Worm (Caenorhabditis elegans) whole organism, L4 larva: Measurements from ENCODE around the gene F58A4.2.
A peak's percentile ranks its signal among the peaks of the same experiment; 100 is the strongest.

Experiments used
- T20F7.1 ChIP-seq: fragments of 200-800 bp; sonication (Bioruptor generic); optimal IDR thresholded peaks from 2 replicates; lab custom pipeline; 2018; ENCODE audit warnings: mild to moderate bottlenecking, missing genetic modification characterization, missing compliant biosample characterization
- ama-1 ChIP-seq: fragments of 150-350 bp; optimal IDR thresholded peaks from 2 replicates; lab custom pipeline; 2014; ENCODE audit warnings: inconsistent platforms, mixed read lengths
- ces-1 ChIP-seq: fragments of 150-350 bp; sonication (generic microtip); optimal IDR thresholded peaks from 4 replicates; lab custom pipeline; 2014; ENCODE audit warnings: missing biosample characterization, missing genetic modification reagents, missing genetic modification characterization
- egl-43 ChIP-seq: fragments of 200-800 bp; sonication (Bioruptor generic); IDR thresholded peaks from 2 replicates; pipeline ENCODE4 v1.3.6; 2022; ENCODE audit warnings: missing genetic modification reagents, missing genetic modification characterization, missing compliant biosample characterization
- gei-8 ChIP-seq: fragments of 200-800 bp; sonication (Bioruptor generic); optimal IDR thresholded peaks from 2 replicates; lab custom pipeline; 2018; ENCODE audit warnings: mild to moderate bottlenecking, missing genetic modification characterization, missing compliant biosample characterization
- hlh-30 ChIP-seq: sonication (generic microtip); optimal IDR thresholded peaks from 2 replicates; lab custom pipeline; 2017; ENCODE audit warnings: antibody characterized with exemption, mild to moderate bottlenecking, missing genetic modification characterization, missing compliant biosample characterization; ENCODE audit not compliant: insufficient read depth
- jun-1 ChIP-seq: fragments of 150-350 bp; optimal IDR thresholded peaks from 2 replicates; lab custom pipeline; 2014; ENCODE audit warnings: missing biosample characterization, missing genetic modification reagents, missing genetic modification characterization
- mes-2 ChIP-seq: sonication (generic microtip); optimal IDR thresholded peaks from 2 replicates; lab custom pipeline; 2016; ENCODE audit warnings: missing genotype, mild to moderate bottlenecking, missing genetic modification characterization, missing compliant biosample characterization; ENCODE audit not compliant: poor library complexity, severe bottlenecking
- nhr-10 ChIP-seq: fragments of 150-350 bp; optimal IDR thresholded peaks from 2 replicates; lab custom pipeline; 2014; ENCODE audit warnings: missing biosample characterization, missing genetic modification characterization
- nhr-237 ChIP-seq: sonication (generic microtip); optimal IDR thresholded peaks from 2 replicates; lab custom pipeline; 2017; ENCODE audit warnings: missing biosample characterization, missing genetic modification characterization
- nhr-28 ChIP-seq: fragments of 150-350 bp; optimal IDR thresholded peaks from 2 replicates; lab custom pipeline; 2014; ENCODE audit warnings: missing biosample characterization, missing genetic modification characterization
- unc-62 ChIP-seq, 3 experiments: fragments of 150-350 bp in 1 of 3; sonication (generic microtip); optimal IDR thresholded peaks in 2 of 3; peaks in 1 of 3; 1 replicate in 1 of 3; 2 replicates in 2 of 3; lab custom pipeline; 2014 to 2017; ENCODE audit warnings: missing biosample characterization in 3 of 3, missing genetic modification characterization in 3 of 3, missing genetic modification reagents in 3 of 3, missing genotype in 1 of 3

ce11 chrIII:9585314-9585713, 15.2 kb downstream of the F58A4.2 start:
- TF ChIP-seq nhr-28: no peak
- TF ChIP-seq ama-1 (lab: Kevin White, UChicago): no peak
- TF ChIP-seq nhr-237 (tag; lab: Kevin White, UChicago): no peak
- TF ChIP-seq mes-2: no peak
- TF ChIP-seq nhr-10: no peak
- TF ChIP-seq ces-1 (GFP tag; lab: Kevin White, UChicago): peak; percentile 46
- no peak for TF ChIP-seq T20F7.1 (GFP tag; lab: Kevin White, UChicago)
- TF ChIP-seq hlh-30 (tag; lab: Kevin White, UChicago): no peak
- no peak for TF ChIP-seq gei-8
- no peak for TF ChIP-seq egl-43
- TF ChIP-seq unc-62 (GFP tag; optimal IDR thresholded peaks at IDR 0.05 in 1 of 2; lab: Kevin White, UChicago): no peak
- TF ChIP-seq unc-62 (tag; optimal IDR thresholded peaks at IDR 0.05; lab: Kevin White, UChicago): no peak
- no peak for TF ChIP-seq jun-1 (tag; lab: Kevin White, UChicago)
